Worm (Caenorhabditis elegans) whole organism, late embryonic: ENCODE results near the gene num-1.

Experiments
- C08G9.2 ChIP-seq: sonication (generic microtip); optimal IDR thresholded peaks from 2 replicates; lab custom pipeline; 2016; ENCODE audit warnings: mild to moderate bottlenecking, missing genetic modification characterization, moderate library complexity, missing compliant biosample characterization
- C38D4.7 ChIP-seq: fragments of 200-800 bp; sonication (Bioruptor generic); optimal IDR thresholded peaks from 2 replicates; lab custom pipeline; 2018; ENCODE audit warnings: mild to moderate bottlenecking, missing genetic modification characterization, moderate library complexity, missing compliant biosample characterization
- F13H6.1 ChIP-seq: sonication (generic microtip); optimal IDR thresholded peaks from 2 replicates; lab custom pipeline; 2016; ENCODE audit warnings: missing genetic modification characterization, missing compliant biosample characterization
- K02D7.2 ChIP-seq: sonication (generic microtip); optimal IDR thresholded peaks from 2 replicates; lab custom pipeline; 2017; ENCODE audit warnings: mild to moderate bottlenecking, missing genetic modification characterization, missing compliant biosample characterization
- K09A11.1 ChIP-seq: sonication (generic microtip); optimal IDR thresholded peaks from 2 replicates; lab custom pipeline; 2017; ENCODE audit warnings: antibody characterized with exemption, mild to moderate bottlenecking, missing genetic modification characterization, missing compliant biosample characterization; ENCODE audit not compliant: insufficient read depth
- ahr-1 ChIP-seq: sonication (generic microtip); optimal IDR thresholded peaks from 2 replicates; lab custom pipeline; 2016; ENCODE audit warnings: missing genetic modification characterization, missing compliant biosample characterization
- ama-1 ChIP-seq: fragments of 150-350 bp; optimal IDR thresholded peaks from 2 replicates; lab custom pipeline; 2014
- ceh-14 ChIP-seq: sonication (generic microtip); optimal IDR thresholded peaks from 2 replicates; lab custom pipeline; 2016; ENCODE audit warnings: missing genotype, missing genetic modification characterization, missing compliant biosample characterization
- ceh-18 ChIP-seq: sonication (generic microtip); optimal IDR thresholded peaks from 2 replicates; lab custom pipeline; 2016; ENCODE audit warnings: missing genetic modification characterization, missing compliant biosample characterization
- ceh-2 ChIP-seq: sonication (generic microtip); optimal IDR thresholded peaks from 2 replicates; lab custom pipeline; 2016; ENCODE audit warnings: missing genotype, missing genetic modification characterization, missing compliant biosample characterization
- ceh-22 ChIP-seq: sonication (generic microtip); optimal IDR thresholded peaks from 2 replicates; lab custom pipeline; 2017; ENCODE audit warnings: missing biosample characterization, missing genetic modification characterization
- ceh-24 ChIP-seq: sonication (generic microtip); optimal IDR thresholded peaks from 2 replicates; lab custom pipeline; 2016; ENCODE audit warnings: mild to moderate bottlenecking, missing genetic modification characterization, missing compliant biosample characterization
- ceh-30 ChIP-seq: fragments of 150-350 bp; optimal IDR thresholded peaks from 2 replicates; lab custom pipeline; 2014; ENCODE audit warnings: missing biosample characterization, missing genetic modification characterization
- ceh-31 ChIP-seq: sonication (generic microtip); optimal IDR thresholded peaks from 2 replicates; lab custom pipeline; 2016; ENCODE audit warnings: missing genetic modification characterization, missing compliant biosample characterization
- ceh-34 ChIP-seq: sonication (generic microtip); optimal IDR thresholded peaks from 2 replicates; lab custom pipeline; 2016; ENCODE audit warnings: mild to moderate bottlenecking, missing genetic modification characterization, missing compliant biosample characterization
- ceh-48 ChIP-seq: sonication (generic microtip); optimal IDR thresholded peaks from 2 replicates; lab custom pipeline; 2016; ENCODE audit warnings: missing genetic modification characterization, inconsistent platforms, missing compliant biosample characterization
- ceh-6 ChIP-seq: fragments of 200-800 bp; sonication (Bioruptor generic); optimal IDR thresholded peaks from 2 replicates; lab custom pipeline; 2018; ENCODE audit warnings: mild to moderate bottlenecking, missing genetic modification characterization, missing compliant biosample characterization
- ceh-9 ChIP-seq: sonication (generic microtip); optimal IDR thresholded peaks from 2 replicates; lab custom pipeline; 2016; ENCODE audit warnings: mild to moderate bottlenecking, missing genetic modification characterization, inconsistent platforms, missing compliant biosample characterization
- che-1 ChIP-seq: sonication (generic microtip); optimal IDR thresholded peaks from 2 replicates; lab custom pipeline; 2016; ENCODE audit warnings: mild to moderate bottlenecking, missing genetic modification characterization, missing compliant biosample characterization
- dmd-4 ChIP-seq: sonication (generic microtip); optimal IDR thresholded peaks from 2 replicates; lab custom pipeline; 2016; ENCODE audit warnings: borderline replicate concordance, missing genetic modification characterization, missing compliant biosample characterization
- dve-1 ChIP-seq: sonication (generic microtip); optimal IDR thresholded peaks from 2 replicates; lab custom pipeline; 2017; ENCODE audit warnings: antibody characterized with exemption, mild to moderate bottlenecking, missing genetic modification characterization, missing compliant biosample characterization
- elt-4 ChIP-seq: sonication (generic microtip); optimal IDR thresholded peaks from 2 replicates; lab custom pipeline; 2016; ENCODE audit warnings: missing genetic modification characterization, missing compliant biosample characterization
- ets-4 ChIP-seq: sonication (generic microtip); optimal IDR thresholded peaks from 2 replicates; lab custom pipeline; 2016; ENCODE audit warnings: missing genetic modification characterization, missing compliant biosample characterization
- eyg-1 ChIP-seq: sonication (generic microtip); optimal IDR thresholded peaks from 2 replicates; lab custom pipeline; 2016; ENCODE audit warnings: missing genotype, missing genetic modification characterization, missing compliant biosample characterization
- fkh-10 ChIP-seq: fragments of 150-350 bp; optimal IDR thresholded peaks from 2 replicates; lab custom pipeline; 2014; ENCODE audit warnings: missing biosample characterization, missing genetic modification reagents, missing genetic modification characterization
- gmeb-2 ChIP-seq: sonication (generic microtip); optimal IDR thresholded peaks from 2 replicates; lab custom pipeline; 2016; ENCODE audit warnings: missing genetic modification characterization, inconsistent platforms, missing compliant biosample characterization
- hlh-13 ChIP-seq: fragments of 200-800 bp; sonication (Bioruptor generic); optimal IDR thresholded peaks from 2 replicates; lab custom pipeline; 2018; ENCODE audit warnings: mild to moderate bottlenecking, missing genetic modification characterization, missing compliant biosample characterization
- hlh-8 ChIP-seq: sonication (generic microtip); optimal IDR thresholded peaks from 2 replicates; lab custom pipeline; 2016; ENCODE audit warnings: missing genotype, missing genetic modification characterization, missing compliant biosample characterization
- lim-6 ChIP-seq: sonication (generic microtip); optimal IDR thresholded peaks from 2 replicates; lab custom pipeline; 2016; ENCODE audit warnings: missing genetic modification characterization, missing compliant biosample characterization
- lin-11 ChIP-seq: fragments of 200-800 bp; sonication (Bioruptor generic); optimal IDR thresholded peaks from 2 replicates; lab custom pipeline; 2018; ENCODE audit warnings: mild to moderate bottlenecking, missing genetic modification characterization, missing compliant biosample characterization
- madf-2 ChIP-seq: sonication (generic microtip); optimal IDR thresholded peaks from 2 replicates; lab custom pipeline; 2017; ENCODE audit warnings: missing genetic modification characterization, missing compliant biosample characterization
- nfya-1 ChIP-seq: sonication (generic microtip); optimal IDR thresholded peaks from 2 replicates; lab custom pipeline; 2017; ENCODE audit warnings: missing genetic modification characterization, mild to moderate bottlenecking, missing compliant biosample characterization, antibody characterized with exemption, moderate library complexity
- npax-4 ChIP-seq: sonication (generic microtip); optimal IDR thresholded peaks from 2 replicates; lab custom pipeline; 2016; ENCODE audit warnings: missing genetic modification characterization, missing compliant biosample characterization
- odd-2 ChIP-seq: sonication (generic microtip); optimal IDR thresholded peaks from 2 replicates; lab custom pipeline; 2017; ENCODE audit warnings: antibody characterized with exemption, mild to moderate bottlenecking, missing genetic modification characterization, missing compliant biosample characterization
- pha-2 ChIP-seq: sonication (generic microtip); optimal IDR thresholded peaks from 2 replicates; lab custom pipeline; 2017; ENCODE audit warnings: mild to moderate bottlenecking, missing genetic modification characterization, missing compliant biosample characterization
- pha-4 ChIP-seq: fragments of 150-350 bp; optimal IDR thresholded peaks from 2 replicates; lab custom pipeline; 2018; ENCODE audit warnings: missing biosample characterization, missing genetic modification reagents, missing genetic modification characterization
- pqm-1 ChIP-seq: sonication (generic microtip); optimal IDR thresholded peaks from 2 replicates; lab custom pipeline; 2016; ENCODE audit warnings: missing genetic modification characterization, missing compliant biosample characterization
- ref-2 ChIP-seq: sonication (generic microtip); optimal IDR thresholded peaks from 2 replicates; lab custom pipeline; 2016; ENCODE audit warnings: missing genetic modification characterization, missing compliant biosample characterization
- rnt-1 ChIP-seq: sonication (generic microtip); optimal IDR thresholded peaks from 2 replicates; lab custom pipeline; 2016; ENCODE audit warnings: missing genetic modification characterization, missing compliant biosample characterization
- sox-2 ChIP-seq: fragments of 200-800 bp; sonication (Bioruptor generic); IDR thresholded peaks from 2 replicates; pipeline ENCODE4 v1.3.6; 2022; ENCODE audit warnings: missing genetic modification reagents, missing genetic modification characterization, missing compliant biosample characterization
- syd-9 ChIP-seq: sonication (generic microtip); optimal IDR thresholded peaks from 2 replicates; lab custom pipeline; 2016; ENCODE audit warnings: mild to moderate bottlenecking, missing genetic modification characterization, moderate library complexity, missing compliant biosample characterization
- tbx-2 ChIP-seq: sonication (generic microtip); optimal IDR thresholded peaks from 2 replicates; lab custom pipeline; 2016; ENCODE audit warnings: missing genetic modification characterization, missing compliant biosample characterization
- tbx-7 ChIP-seq: sonication (generic microtip); optimal IDR thresholded peaks from 2 replicates; lab custom pipeline; 2016; ENCODE audit warnings: missing genotype, missing genetic modification characterization, missing compliant biosample characterization
- ttx-3 ChIP-seq: sonication (generic microtip); optimal IDR thresholded peaks from 2 replicates; lab custom pipeline; 2016; ENCODE audit warnings: missing genetic modification reagents, missing genetic modification characterization, missing compliant biosample characterization
- unc-3 ChIP-seq, 2 experiments: fragments of 200-800 bp in 1 of 2; sonication (Bioruptor generic) in 1 of 2; sonication (generic microtip) in 1 of 2; conservative IDR thresholded peaks in 1 of 2; optimal IDR thresholded peaks in 1 of 2; 2 replicates each; pipeline versions ENCODE4 v1.3.6 to Lab custom; 2016 to 2022; ENCODE audit warnings: missing compliant biosample characterization in 2 of 2, missing genetic modification characterization in 2 of 2, missing genetic modification reagents in 1 of 2
- unc-42 ChIP-seq: sonication (generic microtip); optimal IDR thresholded peaks from 2 replicates; lab custom pipeline; 2016; ENCODE audit warnings: missing genotype, missing genetic modification characterization, missing compliant biosample characterization
- unc-55 ChIP-seq: sonication (generic microtip); optimal IDR thresholded peaks from 2 replicates; lab custom pipeline; 2017; ENCODE audit warnings: missing biosample characterization, missing genetic modification reagents, missing genetic modification characterization

The num-1 gene

DNA sequence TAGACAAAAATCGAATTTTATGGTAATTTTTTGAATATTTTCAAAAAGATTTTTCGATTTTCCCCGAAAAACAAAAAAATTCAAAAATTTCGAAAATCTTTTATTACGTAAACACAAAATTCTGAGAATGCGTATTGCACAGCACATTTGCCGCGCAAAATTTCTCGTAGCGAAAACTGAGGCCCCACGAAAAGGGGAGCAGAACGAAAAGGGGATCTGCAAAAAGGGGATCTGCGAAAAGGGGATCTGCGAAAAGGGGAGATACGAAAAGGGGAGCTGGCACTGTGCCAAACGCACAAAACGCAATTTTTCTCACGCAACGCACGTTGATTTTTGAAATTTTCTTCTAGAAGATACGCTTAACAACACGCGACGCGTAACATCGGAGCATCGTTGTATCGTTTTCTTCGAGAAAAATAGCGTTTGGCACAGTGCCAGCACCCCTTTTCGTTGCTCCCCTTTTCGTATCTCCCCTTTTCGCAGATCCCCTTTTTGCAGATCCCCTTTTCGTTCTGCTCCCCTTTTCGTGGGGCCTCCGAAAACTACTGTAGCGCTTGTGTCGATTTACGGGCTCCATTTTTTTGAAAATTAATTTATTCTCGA is 9.8 kb downstream of the num-1 start:
- TF ChIP-seq ceh-34 (peak; percentile 10), rnt-1 (peak; percentile 11), tbx-2 (tag; lab: Kevin White, UChicago) (peak; percentile 35), tbx-7 (peak; percentile 4), ceh-31 (peak; percentile 62), ref-2 (peak; percentile 49), C08G9.2 (tag; lab: Kevin White, UChicago) (peak; percentile 63)

DNA sequence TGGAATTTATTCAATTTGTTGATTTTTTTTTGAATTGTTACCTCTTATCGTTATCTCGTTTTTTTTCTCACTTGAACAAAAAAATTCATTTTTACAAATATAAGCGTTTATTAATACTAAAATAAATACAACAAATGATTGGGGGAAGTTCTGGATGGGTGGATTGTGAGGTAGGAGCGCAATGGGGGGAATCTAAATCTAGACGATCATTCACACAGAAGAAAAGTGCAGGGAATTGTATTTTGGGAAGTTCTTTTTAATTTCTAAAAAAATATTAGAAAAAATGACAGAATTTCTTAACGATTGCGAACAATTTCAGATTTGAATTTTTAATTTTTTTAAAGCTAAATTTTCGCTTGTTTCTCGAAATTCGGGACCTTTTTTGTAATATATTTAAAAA is 11.9 kb downstream of the num-1 start:
- TF ChIP-seq madf-2 (no peak), ceh-22 (no peak)

DNA sequence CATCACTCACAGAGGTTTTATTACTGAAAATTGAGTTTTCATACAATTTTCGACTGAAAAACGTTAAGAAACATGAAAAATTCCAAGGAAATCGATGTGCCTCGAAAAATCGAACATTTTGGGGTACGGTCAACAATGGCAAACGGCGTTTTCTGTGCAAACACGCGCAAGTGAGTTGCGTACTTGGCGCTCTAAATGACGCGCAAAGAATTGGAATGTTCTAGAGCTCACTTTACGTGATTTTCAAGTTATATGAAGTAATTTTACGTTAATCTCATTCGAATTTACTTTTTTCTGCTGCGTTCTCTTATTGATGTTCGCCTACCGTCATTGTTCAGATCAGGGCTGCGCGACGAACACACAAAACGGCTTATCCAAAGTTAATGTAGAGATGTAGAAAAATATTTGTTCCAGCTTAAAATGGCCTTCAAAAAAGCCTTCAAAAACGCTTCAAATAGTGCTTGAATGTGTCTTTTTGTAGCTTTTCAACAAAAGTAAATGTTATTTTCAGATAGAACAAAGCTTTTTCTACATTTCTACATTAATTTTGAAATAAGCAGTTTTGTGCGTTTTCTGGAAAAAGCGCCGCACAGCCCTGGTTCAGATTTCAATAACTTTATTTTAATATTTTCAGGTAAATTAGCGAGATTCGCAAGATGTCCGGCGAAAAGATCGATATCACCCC is 16.1 kb downstream of the num-1 start, which contains the start of the genes F31D4.2 and fkb-6:
Gene F31D4.2 (minus strand): TSS at position 23 of the 685 bp plus-strand sequence.
Gene fkb-6 (plus strand): TSS at position 635 of the 685 bp plus-strand sequence.
- no peak for TF ChIP-seq ceh-24 (tag; lab: Kevin White, UChicago)
- TF ChIP-seq ceh-34, result peak; percentile 27
- peak; percentile 81 for TF ChIP-seq nfya-1 (tag; lab: Kevin White, UChicago)
- no peak for TF ChIP-seq unc-3 (GFP tag; conservative IDR thresholded peaks at IDR 0.05; lab: Robert Waterston, UW)
- TF ChIP-seq unc-3 (tag; optimal IDR thresholded peaks at IDR 0.05; lab: Kevin White, UChicago), result no peak
- no peak for TF ChIP-seq F13H6.1 (tag; lab: Kevin White, UChicago)
- TF ChIP-seq unc-42 (tag; lab: Kevin White, UChicago), result peak; percentile 37
- TF ChIP-seq C38D4.7 (GFP tag; lab: Kevin White, UChicago), result no peak
- TF ChIP-seq dmd-4 (tag; lab: Kevin White, UChicago), result no peak
- peak; percentile 63 for TF ChIP-seq unc-55 (GFP tag; lab: Kevin White, UChicago)
- peak; percentile 89 for TF ChIP-seq ceh-48 (tag; lab: Kevin White, UChicago)
- no peak for TF ChIP-seq rnt-1
- no peak for TF ChIP-seq pha-4
- TF ChIP-seq lin-11 (tag; lab: Kevin White, UChicago), result no peak
- TF ChIP-seq gmeb-2 (tag; lab: Kevin White, UChicago), result no peak
- TF ChIP-seq K02D7.2 (tag; lab: Kevin White, UChicago), result no peak
- TF ChIP-seq ets-4 (tag; lab: Kevin White, UChicago), result no peak
- no peak for TF ChIP-seq hlh-13 (GFP tag; lab: Kevin White, UChicago)
- no peak for TF ChIP-seq fkh-10 (GFP tag; lab: Kevin White, UChicago)
- TF ChIP-seq odd-2, result no peak
- no peak for TF ChIP-seq ceh-30 (tag; lab: Kevin White, UChicago)
- TF ChIP-seq eyg-1 (tag; lab: Kevin White, UChicago), result no peak
- TF ChIP-seq ceh-2, result no peak
- TF ChIP-seq ceh-14 (tag; lab: Kevin White, UChicago), result no peak
- TF ChIP-seq lim-6 (tag; lab: Kevin White, UChicago), result no peak
- TF ChIP-seq hlh-8 (tag; lab: Kevin White, UChicago), result no peak
- TF ChIP-seq ceh-9, result no peak
- TF ChIP-seq tbx-2 (tag; lab: Kevin White, UChicago), result peak; percentile 53
- no peak for TF ChIP-seq syd-9
- TF ChIP-seq ceh-6 (GFP tag; lab: Kevin White, UChicago), result no peak
- no peak for TF ChIP-seq ama-1 (lab: Kevin White, UChicago)
- no peak for TF ChIP-seq npax-4
- no peak for TF ChIP-seq ttx-3 (tag; lab: Kevin White, UChicago)
- no peak for TF ChIP-seq K09A11.1
- no peak for TF ChIP-seq elt-4 (tag; lab: Kevin White, UChicago)
- peak; percentile 4 for TF ChIP-seq pha-2
- TF ChIP-seq pqm-1, result no peak
- TF ChIP-seq ahr-1 (tag; lab: Kevin White, UChicago), result no peak
- peak; percentile 9 for TF ChIP-seq ceh-31
- peak; percentile 1; the same call in 1 of the 2 replicates for TF ChIP-seq sox-2 (GFP tag; lab: Robert Waterston, UW)
- TF ChIP-seq ceh-18 (tag; lab: Kevin White, UChicago), result no peak
- no peak for TF ChIP-seq ceh-22
- no peak for TF ChIP-seq madf-2
- peak; percentile 42 for TF ChIP-seq dve-1 (tag; lab: Kevin White, UChicago)
- TF ChIP-seq che-1 (tag; lab: Kevin White, UChicago), result no peak
